Worm (Caenorhabditis elegans): ENCODE measurements around the gene F43D2.7.

DNA sequence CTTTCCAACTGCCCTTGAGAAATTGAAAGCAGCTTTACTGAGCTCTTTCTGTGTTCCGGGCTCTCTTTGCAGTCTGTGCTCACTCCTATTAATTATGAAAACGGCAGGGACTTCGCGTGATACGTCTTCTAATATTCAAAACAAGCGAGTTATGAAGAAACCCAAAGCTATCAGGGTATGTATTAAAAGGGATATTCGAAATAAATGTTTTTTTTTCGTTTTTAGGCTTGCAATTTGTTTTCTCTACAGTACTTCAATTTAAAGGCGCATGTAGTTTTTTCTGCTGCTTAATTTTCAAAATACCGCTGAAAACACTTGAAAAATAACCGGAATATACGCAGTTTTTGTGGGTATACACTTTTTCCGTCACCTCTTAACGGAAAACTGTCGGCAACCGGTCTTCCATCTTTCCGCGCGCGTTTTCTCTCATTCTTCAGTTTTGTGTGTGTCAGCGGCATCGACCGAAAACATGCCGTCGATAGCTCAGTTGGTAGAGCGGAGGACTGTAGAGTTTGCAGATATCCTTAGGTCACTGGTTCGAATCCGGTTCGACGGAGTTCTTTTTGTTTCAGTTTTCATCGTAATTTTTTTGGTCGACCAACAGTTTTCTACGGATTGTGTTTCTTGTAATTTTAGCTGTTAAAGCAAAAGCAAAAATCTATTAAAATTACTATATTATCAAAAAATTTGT, 49.2 kb upstream of the F43D2.7 start, which contains the start of gene gasr-8:
- TF ChIP-seq ceh-28 (tag; optimal IDR thresholded peaks at IDR 0.05) = no peak
- peak; percentile 21 for TF ChIP-seq nhr-6 (tag; optimal IDR thresholded peaks at IDR 0.05)
- TF ChIP-seq nhr-237 (tag; optimal IDR thresholded peaks at IDR 0.05) = no peak
- TF ChIP-seq dpl-1 (GFP tag; optimal IDR thresholded peaks at IDR 0.05) = no peak
- TF ChIP-seq unc-130 (GFP tag; optimal IDR thresholded peaks at IDR 0.05) = peak; percentile 20
- TF ChIP-seq skn-1 (tag; optimal IDR thresholded peaks at IDR 0.05) = no peak
- TF ChIP-seq lin-13 (GFP tag; optimal IDR thresholded peaks at IDR 0.05) = no peak
- no peak for TF ChIP-seq nhr-25 (tag; optimal IDR thresholded peaks at IDR 0.05; ENCODE audit: borderline replicate concordance, insufficient read depth)
- no peak for TF ChIP-seq ama-1 (optimal IDR thresholded peaks at IDR 0.05)
- TF ChIP-seq lin-15B (tag; optimal IDR thresholded peaks at IDR 0.05) = no peak
- TF ChIP-seq rbr-2 (tag; optimal IDR thresholded peaks at IDR 0.05) = no peak
- TF ChIP-seq ztf-11 (tag; optimal IDR thresholded peaks at IDR 0.05) = no peak
- no peak for TF ChIP-seq T20F7.1 (GFP tag; optimal IDR thresholded peaks at IDR 0.05)
- no peak for TF ChIP-seq R02D3.7 (tag; optimal IDR thresholded peaks at IDR 0.05)

Data from whole organism, L4 larva.